Worm (Caenorhabditis elegans) whole organism, midembryonic: ENCODE measurements around the gene nars-2.

Experiments used
- T22C8.4 ChIP-seq: fragments of 200-800 bp; sonication (Bioruptor generic); IDR thresholded peaks from 2 replicates; pipeline ENCODE4 v1.3.6; 2022; ENCODE audit warnings: missing genetic modification characterization, missing compliant biosample characterization
- cog-1 ChIP-seq: sonication (generic microtip); optimal IDR thresholded peaks from 2 replicates; lab custom pipeline; 2016; ENCODE audit warnings: missing genetic modification characterization, missing compliant biosample characterization
- flt-1 ChIP-seq: fragments of 200-800 bp; sonication (Bioruptor generic); IDR thresholded peaks from 2 replicates; pipeline ENCODE4 v1.3.6; 2022; ENCODE audit warnings: missing genetic modification characterization, missing compliant biosample characterization
- klf-2 ChIP-seq: fragments of 200-800 bp; sonication (Bioruptor generic); conservative IDR thresholded peaks from 2 replicates; pipeline ENCODE4 v1.3.6; 2022; ENCODE audit warnings: missing genetic modification reagents, missing genetic modification characterization, missing compliant biosample characterization
- med-1 ChIP-seq: sonication (generic microtip); optimal IDR thresholded peaks from 2 replicates; lab custom pipeline; 2017; ENCODE audit warnings: missing genetic modification characterization, mild to moderate bottlenecking, missing compliant biosample characterization, antibody characterized with exemption, missing genetic modification reagents; ENCODE audit not compliant: insufficient read depth
- ref-1 ChIP-seq: fragments of 200-800 bp; sonication (Bioruptor generic); conservative IDR thresholded peaks from 2 replicates; pipeline ENCODE4 v1.3.6; 2022; ENCODE audit warnings: missing genetic modification reagents, missing genetic modification characterization, missing compliant biosample characterization
- tab-1 ChIP-seq: fragments of 200-800 bp; sonication (Bioruptor generic); IDR thresholded peaks from 2 replicates; pipeline ENCODE4 v1.3.6; 2022; ENCODE audit warnings: missing genetic modification characterization, missing compliant biosample characterization
- ztf-23 ChIP-seq: fragments of 200-800 bp; sonication (Bioruptor generic); IDR thresholded peaks from 2 replicates; pipeline ENCODE4 v1.3.6; 2022; ENCODE audit warnings: missing genetic modification reagents, missing genetic modification characterization, missing compliant biosample characterization
- ztf-29 ChIP-seq: fragments of 200-800 bp; sonication (Bioruptor generic); IDR thresholded peaks from 2 replicates; pipeline ENCODE4 v1.3.6; 2022; ENCODE audit warnings: missing genetic modification reagents, missing genetic modification characterization, missing compliant biosample characterization

Gene nars-2

ce11 chrIII:11484139-11484590 is 16.4 kb downstream of the nars-2 start, which contains the start of gene fbxa-220:
fbxa-220 (minus strand) TSS chrIII:11484189.
- TF ChIP-seq T22C8.4, result no peak
- TF ChIP-seq ref-1 (GFP tag; lab: Robert Waterston, UW), result no peak
- TF ChIP-seq klf-2 (GFP tag; lab: Robert Waterston, UW), result no peak
- TF ChIP-seq ztf-23 (GFP tag; lab: Robert Waterston, UW), result no peak
- TF ChIP-seq tab-1, result no peak
- TF ChIP-seq flt-1 (GFP tag; lab: Robert Waterston, UW), result no peak
- no peak for TF ChIP-seq med-1
- TF ChIP-seq cog-1 (tag; lab: Kevin White, UChicago), result no peak
- no peak for TF ChIP-seq ztf-29 (GFP tag; lab: Robert Waterston, UW)

DNA sequence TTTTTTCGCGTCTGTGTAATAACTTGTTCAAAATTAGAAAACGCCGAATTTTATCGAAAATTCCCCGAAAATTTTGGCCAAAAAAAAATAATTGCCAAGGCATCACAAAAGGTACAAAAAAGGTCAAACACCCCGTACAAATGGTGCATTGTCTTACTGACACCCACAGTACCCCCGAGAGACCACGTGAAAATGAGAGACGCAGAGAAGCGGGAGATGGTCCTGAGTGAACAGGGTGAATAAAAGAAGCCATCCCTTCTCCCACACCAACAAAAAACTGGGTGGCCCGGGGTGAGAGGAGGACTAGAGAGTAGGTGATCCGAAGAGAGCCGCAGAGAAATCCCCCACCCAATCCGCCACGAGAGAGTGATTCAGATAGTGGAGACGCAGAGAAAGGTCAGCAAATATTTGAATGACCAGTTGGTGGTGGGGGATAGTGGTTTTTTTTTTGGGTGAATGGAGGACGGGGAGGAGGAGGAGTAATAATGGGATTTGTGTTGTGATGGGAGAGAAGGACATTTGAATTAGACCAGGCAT is 19.2 kb downstream of the nars-2 start:
- TF ChIP-seq med-1 (no peak), ztf-23 (GFP tag; lab: Robert Waterston, UW) (no peak), T22C8.4 (no peak), ztf-29 (GFP tag; lab: Robert Waterston, UW) (no peak), tab-1 (no peak), ref-1 (GFP tag; lab: Robert Waterston, UW) (no peak), klf-2 (GFP tag; lab: Robert Waterston, UW) (no peak), flt-1 (GFP tag; lab: Robert Waterston, UW) (no peak), cog-1 (tag; lab: Kevin White, UChicago) (no peak)

DNA sequence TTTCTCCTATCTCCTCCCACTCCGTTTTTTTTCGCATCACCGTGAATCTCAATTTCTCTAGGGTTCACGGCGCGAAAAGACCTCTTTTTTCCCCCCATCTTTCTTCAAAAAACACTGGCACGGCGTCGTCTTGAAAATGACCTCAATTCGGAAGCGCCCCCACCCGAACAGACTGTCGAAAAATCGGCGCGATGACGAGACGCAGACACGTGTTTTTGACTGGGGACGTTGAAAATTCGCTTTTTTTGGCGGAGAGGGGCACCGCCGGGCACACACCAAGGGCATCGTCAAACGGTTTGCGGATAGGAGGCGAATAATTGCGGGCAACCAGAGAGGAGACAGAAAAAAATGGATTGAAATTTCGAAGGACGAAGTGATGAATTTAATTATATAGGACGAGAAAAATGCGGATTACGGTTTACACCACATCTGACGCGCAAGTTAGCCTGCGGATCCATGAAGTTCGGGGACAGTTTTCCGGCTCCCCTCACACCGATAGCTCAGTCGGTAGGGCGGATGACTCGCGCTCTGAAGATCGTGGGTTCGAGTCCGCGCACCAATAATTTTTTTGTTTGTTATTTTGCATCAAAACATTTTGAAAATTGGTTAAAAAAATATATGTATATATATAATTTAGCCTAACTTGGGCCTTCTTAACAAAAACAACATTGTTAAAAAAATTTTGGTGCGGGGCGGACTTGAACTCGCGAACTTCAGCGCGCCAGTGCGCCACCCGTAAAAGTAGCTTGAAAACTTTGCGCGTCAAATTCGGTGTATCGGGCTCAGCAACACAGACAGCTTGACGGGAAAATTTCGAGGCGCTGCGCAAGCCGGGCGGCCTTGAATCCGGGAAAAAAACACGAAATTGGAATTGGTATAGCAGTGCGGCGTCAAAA is 21.8 kb downstream of the nars-2 start:
- TF ChIP-seq klf-2 (GFP tag; lab: Robert Waterston, UW) (no peak), ztf-23 (GFP tag; lab: Robert Waterston, UW) (no peak), cog-1 (tag; lab: Kevin White, UChicago) (no peak), tab-1 (no peak), ref-1 (GFP tag; lab: Robert Waterston, UW) (no peak), ztf-29 (GFP tag; lab: Robert Waterston, UW) (no peak), med-1 (no peak), T22C8.4 (no peak), flt-1 (GFP tag; lab: Robert Waterston, UW) (no peak)

DNA sequence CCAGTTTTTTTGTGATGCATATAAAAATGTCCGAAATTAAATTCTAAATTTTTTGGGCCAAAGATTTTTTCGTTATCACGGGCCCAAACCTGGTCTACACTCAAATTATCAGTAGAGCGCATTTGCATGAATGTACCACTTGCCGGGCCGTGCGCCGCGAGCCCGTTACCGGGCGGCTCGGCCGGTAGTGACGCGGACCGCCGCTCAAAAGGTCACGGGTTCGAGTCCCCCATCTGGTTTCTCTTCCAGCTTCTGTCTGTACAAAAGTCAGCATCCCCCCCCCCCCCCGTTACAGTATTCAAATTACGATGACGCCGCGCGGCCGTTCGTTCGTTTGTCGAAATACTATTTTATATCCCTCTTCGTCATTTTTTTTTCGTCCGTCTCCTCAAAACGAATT is 23.2 kb downstream of the nars-2 start:
- no peak for TF ChIP-seq flt-1 (GFP tag; lab: Robert Waterston, UW)
- 0 out of 2 replicates have a peak, but pooled peaks have one; percentile 35 for TF ChIP-seq klf-2 (GFP tag; lab: Robert Waterston, UW)
- TF ChIP-seq ref-1 (GFP tag; lab: Robert Waterston, UW), result no peak

- TF ChIP-seq ztf-23 (GFP tag; lab: Robert Waterston, UW), result no peak
- no peak for TF ChIP-seq ref-1 (GFP tag; lab: Robert Waterston, UW)
- no peak for TF ChIP-seq ztf-29 (GFP tag; lab: Robert Waterston, UW)
- no peak for TF ChIP-seq T22C8.4
- TF ChIP-seq med-1, result no peak
- TF ChIP-seq cog-1 (tag; lab: Kevin White, UChicago), result no peak
- TF ChIP-seq flt-1 (GFP tag; lab: Robert Waterston, UW), result no peak
- TF ChIP-seq tab-1, result no peak
These were observed 25.8 kb downstream of the nars-2 start for ce11 chrIII:11474674-11475306.

- 0 out of 2 replicates have a peak, but pooled peaks have one; percentile 8 for TF ChIP-seq flt-1 (GFP tag; lab: Robert Waterston, UW)
- TF ChIP-seq ref-1 (GFP tag; lab: Robert Waterston, UW), result no peak
- TF ChIP-seq ztf-23 (GFP tag; lab: Robert Waterston, UW), result no peak
- no peak for TF ChIP-seq ztf-29 (GFP tag; lab: Robert Waterston, UW)
- TF ChIP-seq med-1, result no peak
- no peak for TF ChIP-seq klf-2 (GFP tag; lab: Robert Waterston, UW)
- no peak for TF ChIP-seq tab-1
These were observed 27.7 kb downstream of the nars-2 start for ce11 chrIII:11472861-11473260.

DNA sequence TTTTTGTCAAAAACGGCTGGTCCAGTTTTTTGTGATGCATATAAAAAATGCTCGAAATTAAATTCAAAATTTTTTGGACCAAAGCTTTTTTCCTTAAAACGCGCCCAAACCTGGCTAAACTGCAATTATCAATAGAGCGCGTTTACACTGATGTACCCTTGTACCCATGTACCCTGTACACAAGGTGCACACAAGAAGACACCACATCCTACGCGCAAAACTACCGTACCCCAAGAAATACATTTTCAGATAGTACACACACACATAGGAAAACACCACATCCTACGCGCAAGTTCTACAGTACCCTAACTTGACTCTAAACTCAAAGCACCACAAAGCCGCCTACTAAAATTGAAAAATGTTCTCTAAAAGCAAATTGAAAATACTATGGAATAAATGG is 29.2 kb downstream of the nars-2 start:
- TF ChIP-seq klf-2 (GFP tag; lab: Robert Waterston, UW) (no peak), flt-1 (GFP tag; lab: Robert Waterston, UW) (0 out of 2 replicates have a peak, but pooled peaks have one; percentile 44)

- no peak for TF ChIP-seq med-1
- TF ChIP-seq cog-1 (tag; lab: Kevin White, UChicago), result no peak
- no peak for TF ChIP-seq ref-1 (GFP tag; lab: Robert Waterston, UW)
- no peak for TF ChIP-seq klf-2 (GFP tag; lab: Robert Waterston, UW)
- no peak for TF ChIP-seq tab-1
- no peak for TF ChIP-seq ztf-23 (GFP tag; lab: Robert Waterston, UW)
- no peak for TF ChIP-seq flt-1 (GFP tag; lab: Robert Waterston, UW)
- no peak for TF ChIP-seq ztf-29 (GFP tag; lab: Robert Waterston, UW)
- TF ChIP-seq T22C8.4, result no peak
These were observed 30.2 kb downstream of the nars-2 start, which contains the start of gene bed-2 for ce11 chrIII:11470311-11470858. bed-2 (minus strand) TSS chrIII:11470808.
